Fruit fly (Drosophila melanogaster) whole organism, wandering third instar larva: ENCODE measurements around the gene Arl2.

Source experiments
- Abd-B ChIP-seq: fragments of >200 bp; optimal IDR thresholded peaks from 2 replicates; lab custom pipeline; 2017; ENCODE audit warnings: missing biosample characterization, missing genetic modification characterization
- Jra ChIP-seq: sonication (Bioruptor generic); optimal IDR thresholded peaks from 2 replicates; lab custom pipeline; 2016; ENCODE audit warnings: missing biosample characterization, missing genetic modification characterization
- Mio ChIP-seq: sonication (Bioruptor generic); optimal IDR thresholded peaks from 2 replicates; lab custom pipeline; 2016; ENCODE audit warnings: missing biosample characterization, missing genetic modification characterization
- N ChIP-seq: fragments of >200 bp; optimal IDR thresholded peaks from 2 replicates; lab custom pipeline; 2018; ENCODE audit warnings: missing biosample characterization, missing external identifiers, missing genetic modification characterization
- OdsH ChIP-seq: fragments of 200-800 bp; sonication (Bioruptor generic); optimal IDR thresholded peaks from 2 replicates; lab custom pipeline; 2016; ENCODE audit warnings: missing biosample characterization, mild to moderate bottlenecking, missing genetic modification characterization
- Vsx2 ChIP-seq: fragments of 200-300, 225-300 bp; sonication (Bioruptor generic); optimal IDR thresholded peaks from 2 replicates; lab custom pipeline; 2018; ENCODE audit warnings: missing biosample characterization, missing genetic modification characterization; ENCODE audit not compliant: partially characterized antibody
- dmrt93B ChIP-seq: fragments of 200-800 bp; sonication (Bioruptor generic); optimal IDR thresholded peaks from 2 replicates; lab custom pipeline; 2018; ENCODE audit warnings: missing biosample characterization, mild to moderate bottlenecking, missing genetic modification characterization
- dsf ChIP-seq: sonication (Bioruptor generic); optimal IDR thresholded peaks from 2 replicates; lab custom pipeline; 2016; ENCODE audit warnings: missing biosample characterization, missing genetic modification characterization, borderline replicate concordance
- fru ChIP-seq: fragments of 200-800 bp; sonication (Bioruptor generic); optimal IDR thresholded peaks from 3 replicates; lab custom pipeline; 2016; ENCODE audit warnings: missing biosample characterization, mild to moderate bottlenecking, missing genetic modification characterization
- pan ChIP-seq: fragments of >200 bp; optimal IDR thresholded peaks from 2 replicates; lab custom pipeline; 2017
- usp ChIP-seq: fragments of >200 bp; optimal IDR thresholded peaks from 2 replicates; lab custom pipeline; 2017; ENCODE audit warnings: missing biosample characterization, missing genetic modification characterization

dm6 chr3R:8321447-8321846 is 19.5 kb upstream of the Arl2 start, which contains the start of gene Or85a:
- TF ChIP-seq fru (GFP tag; lab: Kevin White, UChicago) (no peak), Vsx2 (no peak), pan (no peak), Abd-B (no peak), usp (no peak), Jra (GFP tag; lab: Kevin White, UChicago) (no peak), dsf (GFP tag; lab: Kevin White, UChicago) (no peak), Mio (GFP tag; lab: Kevin White, UChicago) (no peak), N (GFP tag; lab: Kevin White, UChicago) (no peak), dmrt93B (GFP tag; lab: Kevin White, UChicago) (no peak), OdsH (GFP tag; lab: Kevin White, UChicago) (no peak)
